Worm (Caenorhabditis elegans): ENCODE results near the gene imp-2.

imp-2 gene

DNA sequence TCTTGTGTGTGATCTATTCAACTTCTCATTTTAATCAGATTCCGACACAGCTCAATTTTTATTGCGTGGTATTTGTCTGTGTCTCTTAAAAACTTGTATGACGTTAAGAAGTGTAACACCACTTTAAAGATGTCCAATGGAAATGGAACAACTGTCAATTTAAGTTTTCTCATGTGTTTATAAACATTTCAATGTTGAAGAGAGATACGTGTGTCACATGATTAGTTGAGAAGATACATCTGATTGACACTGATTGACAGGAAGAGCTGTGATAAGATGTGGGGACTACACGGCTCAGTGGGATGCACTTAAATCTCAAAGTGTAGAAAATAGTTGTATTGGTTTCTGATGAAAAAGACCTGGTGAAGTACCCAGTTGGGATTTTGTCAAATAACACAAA lies 50.4 kb downstream of the imp-2 start (continued):
- TF ChIP-seq sox-4 (tag; optimal IDR thresholded peaks at IDR 0.05) (no peak), efl-1 (optimal IDR thresholded peaks at IDR 0.05) (peak; percentile 15 to 44), efl-1 (GFP tag; optimal IDR thresholded peaks at IDR 0.05 in 1 of 2) (peak in 1 of 2 experiments; percentile 65), irx-1 (tag; optimal IDR thresholded peaks at IDR 0.05) (no peak), hpl-2 (GFP tag; optimal IDR thresholded peaks at IDR 0.05) (no peak), ztf-4 (tag; optimal IDR thresholded peaks at IDR 0.05) (peak; percentile 69), dpl-1 (GFP tag; optimal IDR thresholded peaks at IDR 0.05) (peak in 1 of 3 experiments; percentile 3), pag-3 (tag; optimal IDR thresholded peaks at IDR 0.05; ENCODE audit: borderline replicate concordance, insufficient read depth) (no peak), egl-13 (tag; optimal IDR thresholded peaks at IDR 0.05) (no peak), lin-39 (tag; optimal IDR thresholded peaks at IDR 0.05) (peak; percentile 96), lin-35 (GFP tag; optimal IDR thresholded peaks at IDR 0.05) (no peak), nhr-84 (tag; optimal IDR thresholded peaks at IDR 0.05) (no peak), ceh-82 (tag; optimal IDR thresholded peaks at IDR 0.05) (no peak), aha-1 (tag; optimal IDR thresholded peaks at IDR 0.05) (no peak), F16B12.6 (tag; optimal IDR thresholded peaks at IDR 0.05) (no peak), nhr-90 (tag; optimal IDR thresholded peaks at IDR 0.05; ENCODE audit: poor library complexity) (no peak), ama-1 (optimal IDR thresholded peaks at IDR 0.05) (no peak), efl-3 (GFP tag; optimal IDR thresholded peaks at IDR 0.05) (no peak), dsc-1 (tag; optimal IDR thresholded peaks at IDR 0.05) (no peak), skn-1 (tag; optimal IDR thresholded peaks at IDR 0.05) (no peak), nhr-71 (tag; optimal IDR thresholded peaks at IDR 0.05) (peak; percentile 96), fkh-4 (tag; optimal IDR thresholded peaks at IDR 0.05; ENCODE audit: borderline replicate concordance) (no peak), mep-1 (tag; optimal IDR thresholded peaks at IDR 0.05) (peak; percentile 8), elt-3 (tag; optimal IDR thresholded peaks at IDR 0.05) (no peak), nhr-12 (tag; optimal IDR thresholded peaks at IDR 0.05) (no peak), ets-5 (GFP tag; IDR thresholded peaks at IDR 0.05) (no peak), unc-62 (GFP tag; optimal IDR thresholded peaks at IDR 0.05) (peak; percentile 61), lin-13 (GFP tag; optimal IDR thresholded peaks at IDR 0.05) (peak; percentile 46), unc-98 (GFP tag; IDR thresholded peaks at IDR 0.05) (peak; percentile 44; the same call in 1 of the 2 replicates), zip-4 (GFP tag; optimal IDR thresholded peaks at IDR 0.05) (no peak), pqm-1 (tag; optimal IDR thresholded peaks at IDR 0.05) (no peak), lir-3 (tag; optimal IDR thresholded peaks at IDR 0.05; ENCODE audit: poor library complexity) (peak; percentile 60), elt-2 (tag; optimal IDR thresholded peaks at IDR 0.05) (no peak), tbx-2 (tag; optimal IDR thresholded peaks at IDR 0.05) (peak; percentile 57), nhr-77 (tag; optimal IDR thresholded peaks at IDR 0.05) (no peak), C16A3.4 (tag; optimal IDR thresholded peaks at IDR 0.05) (peak; percentile 27), hlh-4 (tag; optimal IDR thresholded peaks at IDR 0.05) (no peak), egl-27 (tag; optimal IDR thresholded peaks at IDR 0.05) (no peak), fkh-10 (GFP tag; optimal IDR thresholded peaks at IDR 0.05) (no peak), zag-1 (tag; optimal IDR thresholded peaks at IDR 0.05) (no peak), Y116A8C.19 (tag; optimal IDR thresholded peaks at IDR 0.05; ENCODE audit: borderline replicate concordance) (no peak), ceh-90 (tag; optimal IDR thresholded peaks at IDR 0.05) (no peak)

DNA sequence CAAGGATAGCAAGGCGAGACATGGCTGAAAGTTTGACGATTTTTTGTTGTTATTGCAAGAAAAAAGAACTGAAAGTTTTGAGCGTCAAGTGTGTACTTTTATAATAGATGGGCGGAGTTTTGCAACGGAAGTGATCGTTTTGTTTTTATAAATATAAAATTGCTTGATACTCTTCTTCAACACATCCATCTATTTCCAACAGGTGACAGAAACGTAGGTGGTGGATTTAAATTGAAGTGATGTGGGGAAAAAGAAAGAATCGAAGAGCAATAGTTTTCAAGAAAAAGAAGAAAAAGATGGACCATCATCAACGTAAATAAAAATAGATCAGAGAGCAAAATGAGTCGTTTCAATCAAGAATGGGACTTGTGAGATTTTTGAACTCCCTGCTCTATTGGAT lies 51.7 kb downstream of the imp-2 start, which contains the start of gene ttr-17:
Gene ttr-17 (minus strand): TSS at position 24 of the 400 bp plus-strand sequence.
- TF ChIP-seq alr-1 (tag; optimal IDR thresholded peaks at IDR 0.05; ENCODE audit: borderline replicate concordance), result no peak
- TF ChIP-seq nhr-19 (GFP tag; conservative IDR thresholded peaks at IDR 0.05), result peak; percentile 36
- peak; percentile 17 for TF ChIP-seq snu-23 (GFP tag; optimal IDR thresholded peaks at IDR 0.05)
- no peak for TF ChIP-seq aly-2 (tag; optimal IDR thresholded peaks at IDR 0.05)
- TF ChIP-seq nhr-71 (tag; optimal IDR thresholded peaks at IDR 0.05), result peak; percentile 58
- peak; percentile 50 for TF ChIP-seq lin-39 (tag; optimal IDR thresholded peaks at IDR 0.05)
- no peak for TF ChIP-seq nhr-84 (tag; optimal IDR thresholded peaks at IDR 0.05)
- TF ChIP-seq rnt-1 (tag; optimal IDR thresholded peaks at IDR 0.05), result peak; percentile 55
- TF ChIP-seq C16A3.4 (tag; optimal IDR thresholded peaks at IDR 0.05), result no peak
- TF ChIP-seq lsy-2 (tag; optimal IDR thresholded peaks at IDR 0.05), result peak; percentile 12 to 45
- no peak for TF ChIP-seq grh-1 (GFP tag; IDR thresholded peaks at IDR 0.05)
- TF ChIP-seq lin-14 (GFP tag; optimal IDR thresholded peaks at IDR 0.05), result peak; percentile 53
